Fruit fly (Drosophila melanogaster) whole organism, wandering third instar larva: ENCODE measurements around the gene CG6664.

Experiments used
- Abd-B ChIP-seq: fragments of >200 bp; optimal IDR thresholded peaks from 2 replicates; lab custom pipeline; 2017; ENCODE audit warnings: missing biosample characterization, missing genetic modification characterization
- CG32264 ChIP-seq: fragments of 200-800 bp; sonication (Bioruptor generic); optimal IDR thresholded peaks from 2 replicates; lab custom pipeline; 2016; ENCODE audit warnings: missing biosample characterization, missing genetic modification characterization
- CrebA ChIP-seq: fragments of 200-800 bp; sonication (Bioruptor generic); optimal IDR thresholded peaks from 2 replicates; lab custom pipeline; 2016; ENCODE audit warnings: missing biosample characterization, mild to moderate bottlenecking, missing genetic modification characterization, borderline replicate concordance
- Dfd ChIP-seq: fragments of >200 bp; optimal IDR thresholded peaks from 2 replicates; lab custom pipeline; 2017; ENCODE audit warnings: missing biosample characterization, missing genetic modification characterization
- Dif ChIP-seq: fragments of 200-275, 200-300 bp; sonication (Bioruptor generic); optimal IDR thresholded peaks from 2 replicates; lab custom pipeline; 2018; ENCODE audit warnings: missing biosample characterization, missing genetic modification characterization; ENCODE audit not compliant: partially characterized antibody
- GATAd ChIP-seq: sonication (Bioruptor generic); optimal IDR thresholded peaks from 2 replicates; lab custom pipeline; 2016; ENCODE audit warnings: missing biosample characterization, missing genetic modification characterization
- HLH106 ChIP-seq: fragments of 200-800 bp; optimal IDR thresholded peaks from 3 replicates; lab custom pipeline; 2019; ENCODE audit warnings: missing biosample characterization, mild to moderate bottlenecking, missing genetic modification characterization, moderate library complexity
- Hnf4 ChIP-seq: fragments of 200-800 bp; sonication (Bioruptor generic); optimal IDR thresholded peaks from 2 replicates; lab custom pipeline; 2016; ENCODE audit warnings: missing biosample characterization, mild to moderate bottlenecking, missing genetic modification characterization
- Hr78 ChIP-seq: fragments of >200 bp; optimal IDR thresholded peaks from 2 replicates; lab custom pipeline; 2017; ENCODE audit warnings: missing biosample characterization, missing genetic modification characterization
- Jra ChIP-seq: sonication (Bioruptor generic); optimal IDR thresholded peaks from 2 replicates; lab custom pipeline; 2016; ENCODE audit warnings: missing biosample characterization, missing genetic modification characterization
- Mio ChIP-seq: sonication (Bioruptor generic); optimal IDR thresholded peaks from 2 replicates; lab custom pipeline; 2016; ENCODE audit warnings: missing biosample characterization, missing genetic modification characterization
- Myc ChIP-seq: fragments of >200 bp; optimal IDR thresholded peaks from 2 replicates; lab custom pipeline; 2017
- N ChIP-seq: fragments of >200 bp; optimal IDR thresholded peaks from 2 replicates; lab custom pipeline; 2018; ENCODE audit warnings: missing biosample characterization, missing external identifiers, missing genetic modification characterization
- OdsH ChIP-seq: fragments of 200-800 bp; sonication (Bioruptor generic); optimal IDR thresholded peaks from 2 replicates; lab custom pipeline; 2016; ENCODE audit warnings: missing biosample characterization, mild to moderate bottlenecking, missing genetic modification characterization
- Rel ChIP-seq, 2 experiments: fragments of 200-800 bp; sonication (Bioruptor generic) in 1 of 2; optimal IDR thresholded peaks; 2 replicates in 1 of 2; 3 replicates in 1 of 2; lab custom pipeline; 2016 to 2019; ENCODE audit warnings: mild to moderate bottlenecking in 2 of 2, missing biosample characterization in 2 of 2, missing genetic modification characterization in 2 of 2, moderate library complexity in 1 of 2
- Sp1 ChIP-seq: fragments of 200-800 bp; sonication (Bioruptor generic); optimal IDR thresholded peaks from 3 replicates; lab custom pipeline; 2019; ENCODE audit warnings: missing biosample characterization, mild to moderate bottlenecking, missing genetic modification characterization, moderate library complexity
- Vsx2 ChIP-seq: fragments of 200-300, 225-300 bp; sonication (Bioruptor generic); optimal IDR thresholded peaks from 2 replicates; lab custom pipeline; 2018; ENCODE audit warnings: missing biosample characterization, missing genetic modification characterization; ENCODE audit not compliant: partially characterized antibody
- br ChIP-seq: fragments of 200-800 bp; sonication (Bioruptor generic); optimal IDR thresholded peaks from 2 replicates; lab custom pipeline; 2016; ENCODE audit warnings: missing biosample characterization, missing genetic modification characterization
- brk ChIP-seq: fragments of 200-800 bp; sonication (Bioruptor generic); optimal IDR thresholded peaks from 2 replicates; lab custom pipeline; 2016; ENCODE audit warnings: missing biosample characterization, mild to moderate bottlenecking, missing genetic modification characterization
- dl ChIP-seq, 2 experiments: fragments of 175-275, 200-275 bp in 1 of 2; fragments of 200-275 bp in 1 of 2; sonication (Bioruptor generic); optimal IDR thresholded peaks; lab custom pipeline; 2018; ENCODE audit warnings: mild to moderate bottlenecking in 2 of 2, missing biosample characterization in 2 of 2, missing genetic modification characterization in 2 of 2, moderate library complexity in 2 of 2; ENCODE audit not compliant: partially characterized antibody in 2 of 2, insufficient read depth in 1 of 2
- dmrt93B ChIP-seq: fragments of 200-800 bp; sonication (Bioruptor generic); optimal IDR thresholded peaks from 2 replicates; lab custom pipeline; 2018; ENCODE audit warnings: missing biosample characterization, mild to moderate bottlenecking, missing genetic modification characterization
- foxo ChIP-seq, 2 experiments: fragments of 200-800 bp; sonication (Bioruptor generic); optimal IDR thresholded peaks; 2 replicates in 1 of 2; 3 replicates in 1 of 2; lab custom pipeline; 2016 to 2017; ENCODE audit warnings: missing biosample characterization in 2 of 2, missing genetic modification characterization in 2 of 2
- fru ChIP-seq: fragments of 200-800 bp; sonication (Bioruptor generic); optimal IDR thresholded peaks from 3 replicates; lab custom pipeline; 2016; ENCODE audit warnings: missing biosample characterization, mild to moderate bottlenecking, missing genetic modification characterization
- h ChIP-seq: fragments of 200-800 bp; sonication (Bioruptor generic); optimal IDR thresholded peaks from 3 replicates; lab custom pipeline; 2016; ENCODE audit warnings: missing biosample characterization, mild to moderate bottlenecking, missing genetic modification characterization
- lola ChIP-seq: fragments of >200 bp; optimal IDR thresholded peaks from 2 replicates; lab custom pipeline; 2017; ENCODE audit warnings: missing biosample characterization, missing genetic modification characterization
- pan ChIP-seq: fragments of >200 bp; optimal IDR thresholded peaks from 2 replicates; lab custom pipeline; 2017
- rgr ChIP-seq: fragments of 200-800 bp; sonication (Bioruptor generic); optimal IDR thresholded peaks from 3 replicates; lab custom pipeline; 2016; ENCODE audit warnings: missing biosample characterization, mild to moderate bottlenecking, missing genetic modification characterization
- sage ChIP-seq: fragments of 200-800 bp; sonication (Bioruptor generic); optimal IDR thresholded peaks from 2 replicates; lab custom pipeline; 2016; ENCODE audit warnings: missing biosample characterization, mild to moderate bottlenecking, missing genetic modification characterization
- tai ChIP-seq: sonication (Bioruptor generic); optimal IDR thresholded peaks from 2 replicates; lab custom pipeline; 2016; ENCODE audit warnings: missing biosample characterization, missing genetic modification characterization
- woc ChIP-seq: sonication (Bioruptor generic); optimal IDR thresholded peaks from 2 replicates; lab custom pipeline; 2016; ENCODE audit warnings: missing biosample characterization, mild to moderate bottlenecking, missing genetic modification characterization

The CG6664 gene

dm6 chr3L:17033309-17033708 lies 17.3 kb upstream of the CG6664 start:
- TF ChIP-seq Abd-B = no peak
- no peak for TF ChIP-seq OdsH (GFP tag; lab: Kevin White, UChicago)
- no peak for TF ChIP-seq Myc (lab: Kevin White, UChicago)
- no peak for TF ChIP-seq dl (GFP tag; optimal IDR thresholded peaks at IDR 0.05; lab: Kevin White, UChicago; ENCODE audit: insufficient read depth in 1 of 2, partially characterized antibody in 2 of 2)
- TF ChIP-seq CG32264 (GFP tag; lab: Kevin White, UChicago) = no peak
- TF ChIP-seq Dfd (GFP tag; lab: Kevin White, UChicago) = no peak
- no peak for TF ChIP-seq Mio
- no peak for TF ChIP-seq lola (GFP tag; lab: Kevin White, UChicago)
- no peak for TF ChIP-seq Hr78

- TF ChIP-seq Dif (GFP tag; lab: Kevin White, UChicago) = peak; percentile 49
- TF ChIP-seq fru (GFP tag; lab: Kevin White, UChicago) = no peak
- TF ChIP-seq N = no peak
- TF ChIP-seq foxo (GFP tag; optimal IDR thresholded peaks at IDR 0.05; lab: Kevin White, UChicago) = no peak
These were observed 16.0 kb upstream of the CG6664 start, which contains the start of gene Ilp8 for dm6 chr3L:17031971-17032370. Gene Ilp8, minus strand, starts transcription at chr3L:17032080.

- TF ChIP-seq dl (GFP tag; optimal IDR thresholded peaks at IDR 0.05; lab: Kevin White, UChicago; ENCODE audit: insufficient read depth in 1 of 2, partially characterized antibody in 2 of 2) (no peak), GATAd (no peak), foxo (GFP tag; optimal IDR thresholded peaks at IDR 0.05; lab: Kevin White, UChicago) (no peak), N (no peak), rgr (no peak), HLH106 (no peak)
These were observed 11.3 kb upstream of the CG6664 start, which contains the start of gene CG7730 for dm6 chr3L:17027310-17027709. Gene CG7730, plus strand, starts transcription at chr3L:17027515.

dm6 chr3L:17024095-17024639 lies 8.2 kb upstream of the CG6664 start, which contains the start of gene Fit2:
Gene Fit2, plus strand, starts transcription at chr3L:17024328.
- TF ChIP-seq Vsx2 = no peak
- TF ChIP-seq Myc (lab: Kevin White, UChicago) = no peak
- no peak for TF ChIP-seq foxo (GFP tag; optimal IDR thresholded peaks at IDR 0.05; lab: Kevin White, UChicago)
- TF ChIP-seq brk (GFP tag; lab: Kevin White, UChicago) = no peak
- TF ChIP-seq dmrt93B (GFP tag; lab: Kevin White, UChicago) = no peak
- TF ChIP-seq CrebA (GFP tag; lab: Kevin White, UChicago) = no peak
- no peak for TF ChIP-seq Dfd (GFP tag; lab: Kevin White, UChicago)
- no peak for TF ChIP-seq pan (lab: Kevin White, UChicago)
- TF ChIP-seq Mio = no peak
- TF ChIP-seq Hnf4 = no peak
- no peak for TF ChIP-seq N
- no peak for TF ChIP-seq h (GFP tag; lab: Kevin White, UChicago)
- no peak for TF ChIP-seq Sp1 (GFP tag; lab: Kevin White, UChicago)
- TF ChIP-seq woc (GFP tag; lab: Kevin White, UChicago) = no peak
- TF ChIP-seq sage (GFP tag; lab: Kevin White, UChicago) = no peak
- no peak for TF ChIP-seq HLH106
- no peak for TF ChIP-seq br (GFP tag; lab: Kevin White, UChicago)
- TF ChIP-seq tai = no peak

dm6 chr3L:17023641-17024040 lies 7.7 kb upstream of the CG6664 start, which contains the start of gene a10:
Gene a10, minus strand, starts transcription at chr3L:17023741.
- TF ChIP-seq Hr78 (no peak), Jra (GFP tag; lab: Kevin White, UChicago) (no peak), Abd-B (no peak), CrebA (GFP tag; lab: Kevin White, UChicago) (no peak), GATAd (no peak), Rel (GFP tag; optimal IDR thresholded peaks at IDR 0.05; lab: Kevin White, UChicago) (no peak), Rel (tag; optimal IDR thresholded peaks at IDR 0.05; lab: Kevin White, UChicago) (no peak), lola (GFP tag; lab: Kevin White, UChicago) (no peak)

dm6 chr3L:17022756-17023155 lies 6.8 kb upstream of the CG6664 start, which contains the start of gene CG6652:
Gene CG6652, minus strand, starts transcription at chr3L:17022856.
- TF ChIP-seq Sp1 (GFP tag; lab: Kevin White, UChicago) = no peak
